Fruit fly (Drosophila melanogaster) whole organism, wandering third instar larva: ENCODE data around the gene Prdm13.

Source experiments
- Abd-B ChIP-seq: fragments of >200 bp; optimal IDR thresholded peaks from 2 replicates; lab custom pipeline; 2017; ENCODE audit warnings: missing biosample characterization, missing genetic modification characterization
- CG32264 ChIP-seq: fragments of 200-800 bp; sonication (Bioruptor generic); optimal IDR thresholded peaks from 2 replicates; lab custom pipeline; 2016; ENCODE audit warnings: missing biosample characterization, missing genetic modification characterization
- CG9705 ChIP-seq: fragments of 200-800 bp; sonication (Bioruptor generic); optimal IDR thresholded peaks from 2 replicates; lab custom pipeline; 2018; ENCODE audit warnings: missing biosample characterization, mild to moderate bottlenecking, missing genetic modification characterization
- CrebA ChIP-seq: fragments of 200-800 bp; sonication (Bioruptor generic); optimal IDR thresholded peaks from 2 replicates; lab custom pipeline; 2016; ENCODE audit warnings: missing biosample characterization, mild to moderate bottlenecking, missing genetic modification characterization, borderline replicate concordance
- Dfd ChIP-seq: fragments of >200 bp; optimal IDR thresholded peaks from 2 replicates; lab custom pipeline; 2017; ENCODE audit warnings: missing biosample characterization, missing genetic modification characterization
- Dif ChIP-seq: fragments of 200-275, 200-300 bp; sonication (Bioruptor generic); optimal IDR thresholded peaks from 2 replicates; lab custom pipeline; 2018; ENCODE audit warnings: missing biosample characterization, missing genetic modification characterization; ENCODE audit not compliant: partially characterized antibody
- GATAd ChIP-seq: sonication (Bioruptor generic); optimal IDR thresholded peaks from 2 replicates; lab custom pipeline; 2016; ENCODE audit warnings: missing biosample characterization, missing genetic modification characterization
- HLH106 ChIP-seq: fragments of 200-800 bp; optimal IDR thresholded peaks from 3 replicates; lab custom pipeline; 2019; ENCODE audit warnings: missing biosample characterization, mild to moderate bottlenecking, missing genetic modification characterization, moderate library complexity
- Hr78 ChIP-seq: fragments of >200 bp; optimal IDR thresholded peaks from 2 replicates; lab custom pipeline; 2017; ENCODE audit warnings: missing biosample characterization, missing genetic modification characterization
- Hr83 ChIP-seq: fragments of 200-300 bp; sonication (Bioruptor generic); optimal IDR thresholded peaks from 2 replicates; lab custom pipeline; 2016; ENCODE audit warnings: missing biosample characterization, mild to moderate bottlenecking, missing genetic modification characterization, moderate library complexity; ENCODE audit not compliant: poor library complexity, severe bottlenecking
- Jra ChIP-seq: sonication (Bioruptor generic); optimal IDR thresholded peaks from 2 replicates; lab custom pipeline; 2016; ENCODE audit warnings: missing biosample characterization, missing genetic modification characterization
- Mio ChIP-seq: sonication (Bioruptor generic); optimal IDR thresholded peaks from 2 replicates; lab custom pipeline; 2016; ENCODE audit warnings: missing biosample characterization, missing genetic modification characterization
- Myc ChIP-seq: fragments of >200 bp; optimal IDR thresholded peaks from 2 replicates; lab custom pipeline; 2017
- N ChIP-seq: fragments of >200 bp; optimal IDR thresholded peaks from 2 replicates; lab custom pipeline; 2018; ENCODE audit warnings: missing biosample characterization, missing external identifiers, missing genetic modification characterization
- OdsH ChIP-seq: fragments of 200-800 bp; sonication (Bioruptor generic); optimal IDR thresholded peaks from 2 replicates; lab custom pipeline; 2016; ENCODE audit warnings: missing biosample characterization, mild to moderate bottlenecking, missing genetic modification characterization
- Rel ChIP-seq, 2 experiments: fragments of 200-800 bp; sonication (Bioruptor generic) in 1 of 2; optimal IDR thresholded peaks; 2 replicates in 1 of 2; 3 replicates in 1 of 2; lab custom pipeline; 2016 to 2019; ENCODE audit warnings: mild to moderate bottlenecking in 2 of 2, missing biosample characterization in 2 of 2, missing genetic modification characterization in 2 of 2, moderate library complexity in 1 of 2
- Sp1 ChIP-seq: fragments of 200-800 bp; sonication (Bioruptor generic); optimal IDR thresholded peaks from 3 replicates; lab custom pipeline; 2019; ENCODE audit warnings: missing biosample characterization, mild to moderate bottlenecking, missing genetic modification characterization, moderate library complexity
- Vsx2 ChIP-seq: fragments of 200-300, 225-300 bp; sonication (Bioruptor generic); optimal IDR thresholded peaks from 2 replicates; lab custom pipeline; 2018; ENCODE audit warnings: missing biosample characterization, missing genetic modification characterization; ENCODE audit not compliant: partially characterized antibody
- br ChIP-seq: fragments of 200-800 bp; sonication (Bioruptor generic); optimal IDR thresholded peaks from 2 replicates; lab custom pipeline; 2016; ENCODE audit warnings: missing biosample characterization, missing genetic modification characterization
- brk ChIP-seq: fragments of 200-800 bp; sonication (Bioruptor generic); optimal IDR thresholded peaks from 2 replicates; lab custom pipeline; 2016; ENCODE audit warnings: missing biosample characterization, mild to moderate bottlenecking, missing genetic modification characterization
- dl ChIP-seq, 2 experiments: fragments of 175-275, 200-275 bp in 1 of 2; fragments of 200-275 bp in 1 of 2; sonication (Bioruptor generic); optimal IDR thresholded peaks; lab custom pipeline; 2018; ENCODE audit warnings: mild to moderate bottlenecking in 2 of 2, missing biosample characterization in 2 of 2, missing genetic modification characterization in 2 of 2, moderate library complexity in 2 of 2; ENCODE audit not compliant: partially characterized antibody in 2 of 2, insufficient read depth in 1 of 2
- dmrt93B ChIP-seq: fragments of 200-800 bp; sonication (Bioruptor generic); optimal IDR thresholded peaks from 2 replicates; lab custom pipeline; 2018; ENCODE audit warnings: missing biosample characterization, mild to moderate bottlenecking, missing genetic modification characterization
- dsf ChIP-seq: sonication (Bioruptor generic); optimal IDR thresholded peaks from 2 replicates; lab custom pipeline; 2016; ENCODE audit warnings: missing biosample characterization, missing genetic modification characterization, borderline replicate concordance
- ey ChIP-seq: fragments of 200-800 bp; sonication (Bioruptor generic); optimal IDR thresholded peaks from 2 replicates; lab custom pipeline; 2016; ENCODE audit warnings: missing biosample characterization, missing genetic modification characterization
- foxo ChIP-seq, 2 experiments: fragments of 200-800 bp; sonication (Bioruptor generic); optimal IDR thresholded peaks; 2 replicates in 1 of 2; 3 replicates in 1 of 2; lab custom pipeline; 2016 to 2017; ENCODE audit warnings: missing biosample characterization in 2 of 2, missing genetic modification characterization in 2 of 2
- fru ChIP-seq: fragments of 200-800 bp; sonication (Bioruptor generic); optimal IDR thresholded peaks from 3 replicates; lab custom pipeline; 2016; ENCODE audit warnings: missing biosample characterization, mild to moderate bottlenecking, missing genetic modification characterization
- h ChIP-seq: fragments of 200-800 bp; sonication (Bioruptor generic); optimal IDR thresholded peaks from 3 replicates; lab custom pipeline; 2016; ENCODE audit warnings: missing biosample characterization, mild to moderate bottlenecking, missing genetic modification characterization
- jim ChIP-seq: fragments of 175-275, 200-325 bp; sonication (Bioruptor generic); optimal IDR thresholded peaks from 2 replicates; lab custom pipeline; 2016; ENCODE audit warnings: missing biosample characterization, mild to moderate bottlenecking, missing genetic modification characterization
- lola ChIP-seq: fragments of >200 bp; optimal IDR thresholded peaks from 2 replicates; lab custom pipeline; 2017; ENCODE audit warnings: missing biosample characterization, missing genetic modification characterization
- pan ChIP-seq: fragments of >200 bp; optimal IDR thresholded peaks from 2 replicates; lab custom pipeline; 2017
- psq ChIP-seq: fragments of 200-800 bp; sonication (Bioruptor generic); optimal IDR thresholded peaks from 3 replicates; lab custom pipeline; 2017; ENCODE audit warnings: missing biosample characterization, mild to moderate bottlenecking, missing genetic modification characterization, moderate library complexity
- rgr ChIP-seq: fragments of 200-800 bp; sonication (Bioruptor generic); optimal IDR thresholded peaks from 3 replicates; lab custom pipeline; 2016; ENCODE audit warnings: missing biosample characterization, mild to moderate bottlenecking, missing genetic modification characterization
- sage ChIP-seq: fragments of 200-800 bp; sonication (Bioruptor generic); optimal IDR thresholded peaks from 2 replicates; lab custom pipeline; 2016; ENCODE audit warnings: missing biosample characterization, mild to moderate bottlenecking, missing genetic modification characterization
- sv ChIP-seq: fragments of 200-800 bp; sonication (Bioruptor generic); optimal IDR thresholded peaks from 3 replicates; lab custom pipeline; 2016; ENCODE audit warnings: missing biosample characterization, missing genetic modification characterization
- tai ChIP-seq: sonication (Bioruptor generic); optimal IDR thresholded peaks from 2 replicates; lab custom pipeline; 2016; ENCODE audit warnings: missing biosample characterization, missing genetic modification characterization
- usp ChIP-seq: fragments of >200 bp; optimal IDR thresholded peaks from 2 replicates; lab custom pipeline; 2017; ENCODE audit warnings: missing biosample characterization, missing genetic modification characterization
- woc ChIP-seq: sonication (Bioruptor generic); optimal IDR thresholded peaks from 2 replicates; lab custom pipeline; 2016; ENCODE audit warnings: missing biosample characterization, mild to moderate bottlenecking, missing genetic modification characterization

The Prdm13 gene

DNA sequence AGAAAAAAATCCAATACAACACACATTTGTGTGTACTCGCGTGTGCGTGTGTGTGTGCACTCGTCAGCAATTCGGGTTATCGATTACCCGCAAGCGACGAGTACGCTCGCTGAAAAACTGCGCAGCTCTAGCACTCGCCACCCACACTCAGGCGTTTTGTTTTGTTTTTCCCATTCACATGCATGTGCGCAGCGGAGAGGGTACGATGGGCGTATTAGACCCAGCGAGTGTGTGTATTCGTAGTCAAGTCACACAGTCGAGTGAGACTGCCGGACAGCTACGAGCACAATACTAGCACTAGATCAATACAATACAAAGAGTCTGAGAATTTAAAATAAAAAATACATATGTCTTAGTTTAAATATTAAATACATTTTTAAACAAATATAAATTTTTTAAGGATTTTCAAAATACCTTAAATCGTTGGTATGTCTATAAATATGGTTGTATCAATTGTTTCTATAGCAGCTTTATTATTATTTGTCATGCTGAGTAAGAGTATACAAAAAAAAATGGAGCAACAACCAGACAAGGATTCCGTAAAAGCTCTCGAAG is 22.0 kb downstream of the Prdm13 start, which contains the start of the genes D19B and CG43293:
Gene D19B (minus strand): TSS at position 37 of the 555 bp plus-strand sequence.
Gene CG43293 (plus strand): TSS at position 306 of the 555 bp plus-strand sequence.
- TF ChIP-seq Hr83 (GFP tag; lab: Kevin White, UChicago) = peak; percentile 99
- TF ChIP-seq brk = no peak
- TF ChIP-seq Jra (GFP tag; lab: Kevin White, UChicago) = no peak
- peak; percentile 96 for TF ChIP-seq jim (GFP tag; lab: Kevin White, UChicago)
- no peak for TF ChIP-seq usp (GFP tag; lab: Kevin White, UChicago)
- peak; percentile 47 for TF ChIP-seq dmrt93B
- peak in 1 of 2 experiments; percentile 91 for TF ChIP-seq foxo (GFP tag; optimal IDR thresholded peaks at IDR 0.05; lab: Kevin White, UChicago)
- TF ChIP-seq dsf (GFP tag; lab: Kevin White, UChicago) = no peak
- peak; percentile 80 for TF ChIP-seq ey
- TF ChIP-seq sage (GFP tag; lab: Kevin White, UChicago) = no peak
- TF ChIP-seq br (GFP tag; lab: Kevin White, UChicago) = peak; percentile 82
- TF ChIP-seq rgr (GFP tag; lab: Kevin White, UChicago) = peak; percentile 93
- no peak for TF ChIP-seq lola (GFP tag; lab: Kevin White, UChicago)
- no peak for TF ChIP-seq pan
- TF ChIP-seq fru = peak; percentile 80
- peak; percentile 91 for TF ChIP-seq woc (GFP tag; lab: Kevin White, UChicago)
- TF ChIP-seq Hr78 = no peak
- TF ChIP-seq sv (GFP tag; lab: Kevin White, UChicago) = peak; percentile 79
- peak; percentile 52 for TF ChIP-seq CG9705 (GFP tag; lab: Kevin White, UChicago)
- peak; percentile 74 for TF ChIP-seq Sp1 (GFP tag; lab: Kevin White, UChicago)
- no peak for TF ChIP-seq Abd-B (GFP tag; lab: Kevin White, UChicago)
- peak; percentile 81 for TF ChIP-seq OdsH (GFP tag; lab: Kevin White, UChicago)
- peak; percentile 60 for TF ChIP-seq Dif (GFP tag; lab: Kevin White, UChicago)
- TF ChIP-seq CrebA = no peak
- no peak for TF ChIP-seq Rel (GFP tag; optimal IDR thresholded peaks at IDR 0.05; lab: Kevin White, UChicago)
- TF ChIP-seq Rel (tag; optimal IDR thresholded peaks at IDR 0.05; lab: Kevin White, UChicago) = peak; percentile 92
- TF ChIP-seq N (GFP tag; lab: Kevin White, UChicago) = no peak
- peak; percentile 85 for TF ChIP-seq psq (GFP tag; lab: Kevin White, UChicago)
- no peak for TF ChIP-seq tai
- TF ChIP-seq GATAd (GFP tag; lab: Kevin White, UChicago) = peak; percentile 70
- TF ChIP-seq h = peak; percentile 87
- TF ChIP-seq Myc = peak; percentile 78
- peak; percentile 3 for TF ChIP-seq Mio
- peak; percentile 77 for TF ChIP-seq HLH106 (tag; lab: Kevin White, UChicago)
- no peak for TF ChIP-seq dl (GFP tag; optimal IDR thresholded peaks at IDR 0.05; lab: Kevin White, UChicago; ENCODE audit: insufficient read depth in 1 of 2, partially characterized antibody in 2 of 2)
- peak; percentile 54 for TF ChIP-seq CG32264 (GFP tag; lab: Kevin White, UChicago)
- no peak for TF ChIP-seq Vsx2 (GFP tag; lab: Kevin White, UChicago)
- TF ChIP-seq, all 38 proteins: peak for 22

DNA sequence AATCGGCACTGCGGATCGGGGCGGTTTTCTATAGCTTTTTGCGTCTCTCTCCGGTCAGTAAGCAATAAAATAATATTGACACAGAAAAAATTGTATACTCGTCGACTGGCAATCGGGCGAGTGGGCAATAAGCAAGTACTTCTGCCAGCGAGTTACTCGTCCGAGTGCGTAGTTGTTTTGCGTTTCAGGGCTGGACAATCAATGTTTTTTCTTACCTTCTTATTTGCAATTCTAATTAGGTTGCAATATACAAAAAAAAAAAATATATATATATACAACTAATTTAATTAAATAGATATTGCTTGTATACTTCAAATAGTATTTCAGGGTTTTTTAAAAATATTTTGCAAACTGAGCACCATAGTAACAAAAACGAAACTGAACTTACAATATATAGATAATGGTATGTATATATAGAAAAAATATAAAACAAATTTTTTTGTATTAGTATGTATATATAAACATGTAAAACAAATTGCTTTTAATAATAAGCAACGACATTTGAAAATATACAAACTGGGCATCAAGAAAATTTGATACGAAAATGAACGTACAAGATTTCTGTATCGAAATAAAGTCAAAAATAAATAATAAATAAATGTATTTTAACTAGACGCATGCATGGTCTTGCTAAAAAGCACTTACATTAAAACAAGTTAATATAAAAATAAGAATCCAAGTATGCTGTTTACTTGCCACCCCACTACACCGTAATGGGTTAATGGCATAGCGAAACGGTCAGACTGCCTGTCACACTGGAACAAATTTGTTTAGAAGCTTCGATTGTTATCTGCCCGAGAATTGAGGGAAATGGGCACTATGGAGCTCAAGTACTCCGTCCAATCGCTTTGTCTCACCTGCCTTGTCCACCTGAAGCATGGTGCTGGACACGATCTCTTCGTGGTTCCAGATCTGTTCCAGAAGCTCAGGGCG is 26.3 kb downstream of the Prdm13 start, which contains the start of the genes D19A and CG7386:
Gene D19A (minus strand): TSS at position 129 of the 933 bp plus-strand sequence.
Gene CG7386 (plus strand): TSS at position 751 of the 933 bp plus-strand sequence.
- TF ChIP-seq sv (GFP tag; lab: Kevin White, UChicago) (peak; percentile 65), CG9705 (GFP tag; lab: Kevin White, UChicago) (peak; percentile 45), Dfd (no peak), dsf (GFP tag; lab: Kevin White, UChicago) (no peak), dl (GFP tag; optimal IDR thresholded peaks at IDR 0.05; lab: Kevin White, UChicago; ENCODE audit: insufficient read depth in 1 of 2, partially characterized antibody in 2 of 2) (peak in 1 of 2 experiments; percentile 28), pan (no peak), Mio (no peak), brk (no peak), Dif (GFP tag; lab: Kevin White, UChicago) (peak; percentile 91), Abd-B (GFP tag; lab: Kevin White, UChicago) (no peak), jim (GFP tag; lab: Kevin White, UChicago) (no peak), Rel (GFP tag; optimal IDR thresholded peaks at IDR 0.05; lab: Kevin White, UChicago) (no peak), Rel (tag; optimal IDR thresholded peaks at IDR 0.05; lab: Kevin White, UChicago) (peak; percentile 24), Hr78 (no peak), ey (peak; percentile 47), N (GFP tag; lab: Kevin White, UChicago) (no peak), CG32264 (GFP tag; lab: Kevin White, UChicago) (no peak), h (peak; percentile 58), foxo (GFP tag; optimal IDR thresholded peaks at IDR 0.05; lab: Kevin White, UChicago) (peak in 1 of 2 experiments; percentile 70), Myc (peak; percentile 30), Vsx2 (GFP tag; lab: Kevin White, UChicago) (peak; percentile 96), Jra (GFP tag; lab: Kevin White, UChicago) (no peak), HLH106 (tag; lab: Kevin White, UChicago) (peak; percentile 39), usp (GFP tag; lab: Kevin White, UChicago) (no peak), tai (no peak), GATAd (GFP tag; lab: Kevin White, UChicago) (no peak), CrebA (no peak), woc (GFP tag; lab: Kevin White, UChicago) (peak; percentile 79), Sp1 (GFP tag; lab: Kevin White, UChicago) (peak; percentile 65), rgr (GFP tag; lab: Kevin White, UChicago) (peak; percentile 59), psq (GFP tag; lab: Kevin White, UChicago) (peak; percentile 55), OdsH (GFP tag; lab: Kevin White, UChicago) (peak; percentile 28), br (GFP tag; lab: Kevin White, UChicago) (peak; percentile 51), Hr83 (GFP tag; lab: Kevin White, UChicago) (peak; percentile 91), sage (GFP tag; lab: Kevin White, UChicago) (no peak), lola (GFP tag; lab: Kevin White, UChicago) (no peak), fru (peak; percentile 24)
